Worm (Caenorhabditis elegans) whole organism, late embryonic: ENCODE results near the gene nprt-1.

Source experiments
- K09A11.1 ChIP-seq: sonication (generic microtip); optimal IDR thresholded peaks from 2 replicates; lab custom pipeline; 2017; ENCODE audit warnings: antibody characterized with exemption, mild to moderate bottlenecking, missing genetic modification characterization, missing compliant biosample characterization; ENCODE audit not compliant: insufficient read depth
- Y22D7AL.16 ChIP-seq: sonication (generic microtip); optimal IDR thresholded peaks from 2 replicates; lab custom pipeline; 2016; ENCODE audit warnings: missing genetic modification characterization, missing compliant biosample characterization
- ahr-1 ChIP-seq: sonication (generic microtip); optimal IDR thresholded peaks from 2 replicates; lab custom pipeline; 2016; ENCODE audit warnings: missing genetic modification characterization, missing compliant biosample characterization
- ama-1 ChIP-seq: fragments of 150-350 bp; optimal IDR thresholded peaks from 2 replicates; lab custom pipeline; 2014
- fkh-10 ChIP-seq: fragments of 150-350 bp; optimal IDR thresholded peaks from 2 replicates; lab custom pipeline; 2014; ENCODE audit warnings: missing biosample characterization, missing genetic modification reagents, missing genetic modification characterization
- gmeb-2 ChIP-seq: sonication (generic microtip); optimal IDR thresholded peaks from 2 replicates; lab custom pipeline; 2016; ENCODE audit warnings: missing genetic modification characterization, inconsistent platforms, missing compliant biosample characterization
- mec-3 ChIP-seq: sonication (generic microtip); optimal IDR thresholded peaks from 2 replicates; lab custom pipeline; 2016; ENCODE audit warnings: borderline replicate concordance, missing genetic modification characterization, missing compliant biosample characterization
- odd-2 ChIP-seq: sonication (generic microtip); optimal IDR thresholded peaks from 2 replicates; lab custom pipeline; 2017; ENCODE audit warnings: antibody characterized with exemption, mild to moderate bottlenecking, missing genetic modification characterization, missing compliant biosample characterization
- pag-3 ChIP-seq: sonication (generic microtip); optimal IDR thresholded peaks from 2 replicates; lab custom pipeline; 2016; ENCODE audit warnings: missing compliant biosample characterization, missing genetic modification characterization, borderline replicate concordance
- pha-4 ChIP-seq: fragments of 150-350 bp; optimal IDR thresholded peaks from 2 replicates; lab custom pipeline; 2018; ENCODE audit warnings: missing biosample characterization, missing genetic modification reagents, missing genetic modification characterization
- ref-2 ChIP-seq: sonication (generic microtip); optimal IDR thresholded peaks from 2 replicates; lab custom pipeline; 2016; ENCODE audit warnings: missing genetic modification characterization, missing compliant biosample characterization
- tbx-7 ChIP-seq: sonication (generic microtip); optimal IDR thresholded peaks from 2 replicates; lab custom pipeline; 2016; ENCODE audit warnings: missing genotype, missing genetic modification characterization, missing compliant biosample characterization

- TF ChIP-seq ref-2 (tag; lab: Kevin White, UChicago) (no peak), fkh-10 (GFP tag; lab: Kevin White, UChicago) (no peak), pag-3 (no peak), tbx-7 (tag; lab: Kevin White, UChicago) (no peak), mec-3 (tag; lab: Kevin White, UChicago) (no peak), ama-1 (no peak), pha-4 (tag; lab: Kevin White, UChicago) (no peak), Y22D7AL.16 (tag; lab: Kevin White, UChicago) (no peak), K09A11.1 (tag; lab: Kevin White, UChicago) (no peak), odd-2 (tag; lab: Kevin White, UChicago) (no peak), gmeb-2 (no peak), ahr-1 (tag; lab: Kevin White, UChicago) (no peak)
Observed at ce11 chrIV:2885260-2885659, 5.0 kb downstream of the nprt-1 start.
